Worm (Caenorhabditis elegans) whole organism, L1 larva: ENCODE data around the gene fut-3.

Experiments
- blmp-1 ChIP-seq: fragments of 150-350 bp; optimal IDR thresholded peaks from 2 replicates; lab custom pipeline; 2014; ENCODE audit warnings: missing biosample characterization, missing genetic modification characterization
- elt-3 ChIP-seq, 6 experiments: fragments of 150-350 bp in 1 of 6; sonication (generic microtip); optimal IDR thresholded peaks; 2 replicates each; lab custom pipeline; 2017 to 2018; ENCODE audit warnings: missing biosample characterization in 6 of 6, missing genetic modification characterization in 6 of 6, inconsistent platforms in 1 of 6
- lin-35 ChIP-seq, 2 experiments: fragments of 150-350 bp; optimal IDR thresholded peaks; 2 replicates each; lab custom pipeline; 2014; ENCODE audit warnings: missing biosample characterization in 2 of 2, missing genetic modification characterization in 2 of 2, missing genetic modification reagents in 2 of 2
- pqm-1 ChIP-seq: sonication (generic microtip); optimal IDR thresholded peaks from 3 replicates; lab custom pipeline; 2017; ENCODE audit warnings: missing biosample characterization, missing genetic modification characterization
- skn-1 ChIP-seq: fragments of 150-350 bp; optimal IDR thresholded peaks from 2 replicates; lab custom pipeline; 2014; ENCODE audit warnings: missing biosample characterization, missing genetic modification characterization
- tlp-1 ChIP-seq: fragments of 150-350 bp; optimal IDR thresholded peaks from 2 replicates; lab custom pipeline; 2014; ENCODE audit warnings: missing biosample characterization, missing genetic modification characterization

DNA sequence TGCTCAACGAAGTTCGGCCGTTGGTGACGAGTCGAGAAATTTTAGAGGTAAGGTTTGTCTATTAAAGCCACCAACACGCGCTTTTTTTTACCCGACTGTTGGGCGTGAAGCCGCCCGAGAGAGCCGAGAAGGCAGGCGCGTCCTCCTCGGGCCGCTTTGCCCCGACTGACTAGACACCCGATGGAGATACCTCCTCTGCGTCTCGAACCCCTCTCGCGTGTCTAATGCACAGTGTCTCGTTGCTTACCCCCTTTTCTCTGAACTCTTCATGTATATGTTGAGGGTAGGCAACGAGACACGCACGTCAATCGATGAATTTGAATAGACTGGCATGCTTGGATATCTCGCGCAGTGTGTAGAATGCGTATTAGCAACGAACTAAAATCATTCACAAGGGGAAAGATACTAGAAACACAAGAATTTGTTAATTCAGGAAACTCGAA is 2.2 kb upstream of the fut-3 start:
- TF ChIP-seq elt-3 (tag; optimal IDR thresholded peaks at IDR 0.05; lab: Kevin White, UChicago): peak in 1 of 6 experiments; percentile 43
- peak; percentile 47 for TF ChIP-seq blmp-1 (tag; lab: Kevin White, UChicago)
- peak; percentile 41 for TF ChIP-seq pqm-1 (tag; lab: Kevin White, UChicago)
- TF ChIP-seq lin-35 (GFP tag; optimal IDR thresholded peaks at IDR 0.05; lab: Kevin White, UChicago): peak; percentile 75 to 77
- peak; percentile 60 for TF ChIP-seq skn-1 (tag; lab: Kevin White, UChicago)
- TF ChIP-seq tlp-1 (tag; lab: Kevin White, UChicago): no peak
